Fruit fly (Drosophila melanogaster) S2 (cell line): ENCODE results near the gene CG32147.

Experiments
- CG8478 ChIP-seq: fragments of >200 bp; optimal IDR thresholded peaks from 2 replicates; lab custom pipeline; 2018
- CTCF ChIP-seq, 2 experiments: fragments of >200 bp; optimal IDR thresholded peaks; 2 replicates each; lab custom pipeline; 2018

DNA sequence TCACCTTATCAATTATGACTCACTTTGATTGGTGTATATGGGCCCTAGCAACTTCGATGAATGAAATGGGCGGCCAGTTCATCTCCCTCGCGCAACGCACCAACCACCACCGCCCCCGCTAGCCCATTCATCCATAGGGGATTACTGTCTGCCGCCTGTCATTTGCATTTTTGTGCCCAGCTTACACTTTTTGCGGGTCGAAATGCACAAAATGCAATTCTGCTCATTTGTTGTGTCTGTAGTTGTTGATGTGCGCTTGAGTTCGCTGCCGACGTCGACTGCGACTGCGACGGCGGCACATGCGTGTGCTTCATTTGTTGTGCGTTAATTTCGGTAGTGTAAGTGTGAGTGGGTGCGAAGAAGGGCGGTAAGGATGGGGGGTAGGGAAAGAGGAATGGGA lies 42.9 kb downstream of the CG32147 start:
- TF ChIP-seq CG8478 (lab: Kevin White, UChicago) = no peak
- no peak for TF ChIP-seq CTCF (optimal IDR thresholded peaks at IDR 0.05; lab: Kevin White, UChicago)
